Worm (Caenorhabditis elegans) whole organism, early embryonic: ENCODE data around the gene ZK666.4.

Source experiments
- B0310.2 ChIP-seq: sonication (generic microtip); optimal IDR thresholded peaks from 2 replicates; lab custom pipeline; 2016; ENCODE audit warnings: mild to moderate bottlenecking, missing genetic modification characterization, missing compliant biosample characterization
- aly-1 ChIP-seq: sonication (generic microtip); optimal IDR thresholded peaks from 2 replicates; lab custom pipeline; 2016; ENCODE audit warnings: missing genetic modification characterization, missing compliant biosample characterization
- ama-1 ChIP-seq: fragments of 150-350 bp; optimal IDR thresholded peaks from 2 replicates; lab custom pipeline; 2014
- ceh-36 ChIP-seq: sonication (generic microtip); optimal IDR thresholded peaks from 2 replicates; lab custom pipeline; 2016; ENCODE audit warnings: missing genetic modification characterization, inconsistent platforms, missing compliant biosample characterization
- flt-1 ChIP-seq: fragments of 200-800 bp; sonication (Bioruptor generic); IDR thresholded peaks from 2 replicates; pipeline ENCODE4 v1.3.6; 2022; ENCODE audit warnings: missing genetic modification characterization, missing compliant biosample characterization
- scrt-1 ChIP-seq: fragments of 200-800 bp; sonication (Bioruptor generic); IDR thresholded peaks from 2 replicates; pipeline ENCODE4 v1.3.6; 2022; ENCODE audit warnings: missing genetic modification characterization, missing compliant biosample characterization
- tra-4 ChIP-seq: sonication (generic microtip); optimal IDR thresholded peaks from 2 replicates; lab custom pipeline; 2017; ENCODE audit warnings: missing genetic modification characterization, missing compliant biosample characterization

DNA sequence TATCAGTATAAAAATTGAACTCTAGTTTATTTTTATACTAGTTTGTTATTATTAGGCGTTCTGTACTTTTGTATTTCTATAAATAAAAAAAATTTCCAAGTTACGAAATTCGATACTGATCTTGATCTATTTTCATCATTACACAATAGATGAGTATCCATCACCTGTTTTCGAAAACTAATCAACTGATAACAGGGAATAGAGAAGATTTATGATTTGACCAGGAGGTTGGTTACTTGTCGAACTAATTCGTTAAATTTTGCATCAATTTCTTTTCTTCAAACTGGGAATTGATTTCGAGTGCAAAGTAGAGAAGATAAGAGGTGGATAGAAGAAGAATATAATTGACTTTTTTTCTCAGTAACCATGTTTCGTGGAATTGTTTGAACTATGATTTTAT lies 38.4 kb downstream of the ZK666.4 start:
- TF ChIP-seq flt-1 (GFP tag; lab: Robert Waterston, UW) (no peak), tra-4 (no peak), ama-1 (lab: Kevin White, UChicago) (no peak), ceh-36 (tag; lab: Kevin White, UChicago) (no peak), B0310.2 (tag; lab: Kevin White, UChicago) (no peak), scrt-1 (GFP tag; lab: Robert Waterston, UW) (no peak), aly-1 (tag; lab: Kevin White, UChicago) (no peak)
